Worm (Caenorhabditis elegans): ENCODE results near the gene Y43F8A.2.

ce11 chrV:19325436-19325835 lies 45.9 kb upstream of the Y43F8A.2 start:
- TF ChIP-seq lin-39 (tag; optimal IDR thresholded peaks at IDR 0.05) (no peak), nhr-12 (tag; optimal IDR thresholded peaks at IDR 0.05) (no peak), fos-1 (tag; optimal IDR thresholded peaks at IDR 0.05) (no peak), nhr-11 (tag; optimal IDR thresholded peaks at IDR 0.05) (no peak), lin-15B (tag; optimal IDR thresholded peaks at IDR 0.05) (no peak), aly-2 (tag; optimal IDR thresholded peaks at IDR 0.05) (no peak), xbp-1 (tag; optimal IDR thresholded peaks at IDR 0.05) (no peak), egl-27 (tag; optimal IDR thresholded peaks at IDR 0.05) (no peak), zag-1 (tag; optimal IDR thresholded peaks at IDR 0.05) (no peak)

Measured in whole organism, L1 larva.